Worm (Caenorhabditis elegans) whole organism, L1 larva: ENCODE data around the gene C25F6.8.

Experiments used
- ceh-82 ChIP-seq, 3 experiments: fragments of 150-350 bp in 1 of 3; sonication (generic microtip) in 2 of 3; optimal IDR thresholded peaks; 2 replicates each; lab custom pipeline; 2014 to 2017; ENCODE audit warnings: missing biosample characterization in 3 of 3, missing genetic modification characterization in 3 of 3
- ceh-88 ChIP-seq: fragments of 200-800 bp; sonication (Bioruptor generic); IDR thresholded peaks from 2 replicates; pipeline ENCODE4 v1.3.6; 2022; ENCODE audit warnings: missing genetic modification characterization, missing compliant biosample characterization
- irx-1 ChIP-seq: sonication (generic microtip); optimal IDR thresholded peaks from 2 replicates; lab custom pipeline; 2016; ENCODE audit warnings: missing genetic modification characterization, missing compliant biosample characterization

- TF ChIP-seq ceh-82 (tag; optimal IDR thresholded peaks at IDR 0.05; lab: Kevin White, UChicago) (no peak), ceh-88 (GFP tag; lab: Robert Waterston, UW) (no peak), irx-1 (no peak)
Observed at ce11 chrX:5406345-5406744, 41.7 kb upstream of the C25F6.8 start, which contains the start of gene C03F11.4.
